Worm (Caenorhabditis elegans) whole organism, L3 larva: Measurements from ENCODE around the gene bicd-1.

Experiments used
- ama-1 ChIP-seq: fragments of 150-350 bp; optimal IDR thresholded peaks from 2 replicates; lab custom pipeline; 2018
- fos-1 ChIP-seq: fragments of 150-350 bp; optimal IDR thresholded peaks from 2 replicates; lab custom pipeline; 2014; ENCODE audit warnings: missing biosample characterization, missing genetic modification characterization
- nhr-237 ChIP-seq: fragments of 150-350 bp; optimal IDR thresholded peaks from 2 replicates; lab custom pipeline; 2014; ENCODE audit warnings: missing biosample characterization, missing genetic modification characterization
- nhr-28 ChIP-seq: fragments of 150-350 bp; optimal IDR thresholded peaks from 2 replicates; lab custom pipeline; 2014; ENCODE audit warnings: missing biosample characterization, missing genetic modification characterization
- nhr-76 ChIP-seq: fragments of 150-350 bp; sonication (generic microtip); optimal IDR thresholded peaks from 5 replicates; lab custom pipeline; 2014; ENCODE audit warnings: missing biosample characterization, missing genetic modification characterization

DNA sequence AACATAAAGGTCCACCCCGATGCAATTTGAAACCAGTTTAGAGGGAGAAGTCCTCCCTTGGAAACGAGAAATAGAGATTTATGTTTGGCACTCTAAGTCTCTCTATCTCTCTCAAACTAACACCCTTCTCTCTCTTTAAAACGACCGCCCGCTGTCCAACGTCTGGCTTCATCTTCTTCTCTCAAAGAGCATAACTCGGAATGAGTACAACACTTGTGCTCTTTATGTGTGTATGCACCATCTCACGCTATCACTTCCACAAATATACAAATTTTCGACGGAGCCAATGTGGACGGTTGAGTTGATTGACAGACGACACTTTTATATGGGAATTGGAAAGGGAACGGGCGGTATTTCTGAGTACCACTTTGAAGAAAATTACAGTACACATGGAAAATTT, 2.2 kb upstream of the bicd-1 start:
- TF ChIP-seq nhr-76 (no peak), ama-1 (lab: Kevin White, UChicago) (no peak), nhr-28 (no peak), fos-1 (tag; lab: Kevin White, UChicago) (no peak), nhr-237 (tag; lab: Kevin White, UChicago) (no peak)
